Worm (Caenorhabditis elegans) whole organism, young adult: Measurements from ENCODE around the gene grsp-3.

Experiments
- dpl-1 ChIP-seq: fragments of 150-350 bp; optimal IDR thresholded peaks from 2 replicates; lab custom pipeline; 2014; ENCODE audit warnings: missing biosample characterization, missing genetic modification reagents, missing genetic modification characterization
- hsf-1 ChIP-seq: fragments of 200-800 bp; sonication (Bioruptor generic); IDR thresholded peaks from 2 replicates; pipeline ENCODE4 v1.3.6; 2022; ENCODE audit warnings: missing genetic modification reagents, missing genetic modification characterization, missing compliant biosample characterization
- madf-8 ChIP-seq: fragments of 200-800 bp; sonication (Bioruptor generic); conservative IDR thresholded peaks from 2 replicates; pipeline ENCODE4 v1.3.6; 2022; ENCODE audit warnings: missing genetic modification reagents, missing genetic modification characterization, missing compliant biosample characterization
- sea-2 ChIP-seq: fragments of 200-800 bp; sonication (Bioruptor generic); IDR thresholded peaks from 2 replicates; pipeline ENCODE4 v1.3.6; 2022; ENCODE audit warnings: missing genetic modification characterization, missing compliant biosample characterization

ce11 chrIV:7097450-7097849 lies 34.3 kb downstream of the grsp-3 start:
- TF ChIP-seq madf-8 (GFP tag; lab: Robert Waterston, UW): no peak
- no peak for TF ChIP-seq dpl-1 (GFP tag; lab: Kevin White, UChicago)
- no peak for TF ChIP-seq sea-2 (GFP tag; lab: Robert Waterston, UW)
- TF ChIP-seq hsf-1 (GFP tag; lab: Robert Waterston, UW): no peak
